Fruit fly (Drosophila melanogaster) whole organism, embryonic: ENCODE measurements around the gene Scgalpha.
A peak's percentile ranks its signal among the peaks of the same experiment; 100 is the strongest.

Experiments used
- Ada2b ChIP-seq: fragments of 200-800 bp; sonication (Bioruptor generic); IDR thresholded peaks from 2 replicates; pipeline ENCODE4 v1.3.6; 2022; ENCODE audit warnings: missing biosample characterization, missing genetic modification characterization
- BEAF-32 ChIP-seq: fragments of 200-800 bp; sonication (Bioruptor generic); optimal IDR thresholded peaks from 3 replicates; lab custom pipeline; 2017; ENCODE audit warnings: missing biosample characterization, missing genetic modification characterization, mild to moderate bottlenecking, moderate library complexity, missing genetic modification reagents
- CG10321 ChIP-seq: fragments of 200-800 bp; sonication (Bioruptor generic); IDR thresholded peaks from 2 replicates; pipeline ENCODE4 v1.3.6; 2022; ENCODE audit warnings: missing biosample characterization, missing genetic modification characterization
- CG10462 ChIP-seq: fragments of 200-800 bp; sonication (Bioruptor generic); optimal IDR thresholded peaks from 2 replicates; lab custom pipeline; 2016; ENCODE audit warnings: missing biosample characterization, missing genetic modification characterization
- CG11456 ChIP-seq: fragments of 200-800 bp; sonication (Bioruptor generic); IDR thresholded peaks from 3 replicates; pipeline ENCODE4 v1.3.6; 2022; ENCODE audit warnings: missing biosample characterization, missing genetic modification characterization
- CG11695 ChIP-seq: fragments of 200-800 bp; sonication (Bioruptor generic); IDR thresholded peaks from 3 replicates; pipeline ENCODE4 v1.3.6; 2022; ENCODE audit warnings: missing biosample characterization, missing genetic modification characterization
- CG12236 ChIP-seq: fragments of 200-800 bp; sonication (Bioruptor generic); optimal IDR thresholded peaks from 2 replicates; lab custom pipeline; 2016; ENCODE audit warnings: missing biosample characterization, missing genetic modification characterization
- CG1233 ChIP-seq: fragments of 200-800 bp; sonication (Bioruptor generic); optimal IDR thresholded peaks from 4 replicates; lab custom pipeline; 2018; ENCODE audit warnings: missing biosample characterization, mild to moderate bottlenecking, missing genetic modification characterization
- CG12769 ChIP-seq: fragments of 200-800 bp; sonication (Bioruptor generic); optimal IDR thresholded peaks from 2 replicates; lab custom pipeline; 2019; ENCODE audit warnings: missing biosample characterization, mild to moderate bottlenecking, missing genetic modification characterization, moderate library complexity
- CG13624 ChIP-seq: fragments of 200-800 bp; sonication (Bioruptor generic); optimal IDR thresholded peaks from 2 replicates; lab custom pipeline; 2016; ENCODE audit warnings: missing biosample characterization, missing genetic modification characterization
- CG15601 ChIP-seq: fragments of 200-800 bp; sonication (Bioruptor generic); optimal IDR thresholded peaks from 3 replicates; lab custom pipeline; 2019; ENCODE audit warnings: missing biosample characterization, mild to moderate bottlenecking, missing genetic modification characterization, moderate library complexity
- CG1792 ChIP-seq: fragments of 200-800 bp; sonication (Bioruptor generic); optimal IDR thresholded peaks from 2 replicates; lab custom pipeline; 2016; ENCODE audit warnings: missing biosample characterization, missing genetic modification characterization
- CG31365 ChIP-seq: fragments of 200-800 bp; sonication (Bioruptor generic); optimal IDR thresholded peaks from 2 replicates; lab custom pipeline; 2018; ENCODE audit warnings: missing biosample characterization, mild to moderate bottlenecking, missing genetic modification characterization
- CG32772 ChIP-seq: fragments of 200-800 bp; sonication (Bioruptor generic); IDR thresholded peaks from 2 replicates; pipeline ENCODE4 v1.3.6; 2022; ENCODE audit warnings: missing biosample characterization, missing genetic modification characterization
- CG3407 ChIP-seq: fragments of 200-800 bp; sonication (Bioruptor generic); optimal IDR thresholded peaks from 2 replicates; lab custom pipeline; 2018; ENCODE audit warnings: missing biosample characterization, mild to moderate bottlenecking, missing genetic modification characterization
- CG3838 ChIP-seq: fragments of 200-800 bp; sonication (Bioruptor generic); optimal IDR thresholded peaks from 3 replicates; lab custom pipeline; 2016; ENCODE audit warnings: missing biosample characterization, missing genetic modification characterization
- CG4360 ChIP-seq: fragments of 200-800 bp; sonication (Bioruptor generic); IDR thresholded peaks from 2 replicates; pipeline ENCODE4 v1.3.6; 2022; ENCODE audit warnings: missing biosample characterization, missing genetic modification characterization
- CG4404 ChIP-seq: fragments of 200-800 bp; sonication (Bioruptor generic); IDR thresholded peaks from 2 replicates; pipeline ENCODE4 v1.3.6; 2022; ENCODE audit warnings: missing biosample characterization, missing genetic modification characterization
- CG6254 ChIP-seq: fragments of 200-800 bp; sonication (Bioruptor generic); optimal IDR thresholded peaks from 3 replicates; lab custom pipeline; 2017; ENCODE audit warnings: mild to moderate bottlenecking, missing biosample characterization, missing genetic modification reagents, missing genetic modification characterization
- CG7372 ChIP-seq: fragments of 200-800 bp; sonication (Bioruptor generic); IDR thresholded peaks from 2 replicates; pipeline ENCODE4 v1.3.6; 2022; ENCODE audit warnings: missing biosample characterization, missing genetic modification characterization
- CG7839 ChIP-seq: fragments of 200-800 bp; sonication (Bioruptor generic); optimal IDR thresholded peaks from 3 replicates; lab custom pipeline; 2018; ENCODE audit warnings: missing biosample characterization, mild to moderate bottlenecking, missing genetic modification characterization, moderate library complexity
- CoRest ChIP-seq: fragments of 200-800 bp; sonication (Bioruptor generic); optimal IDR thresholded peaks from 3 replicates; lab custom pipeline; 2018; ENCODE audit warnings: missing biosample characterization, mild to moderate bottlenecking, missing genetic modification characterization, moderate library complexity
- Eip74EF ChIP-seq, 2 experiments: fragments of 200-800 bp in 1 of 2; fragments of >200 bp in 1 of 2; sonication (Bioruptor generic) in 1 of 2; optimal IDR thresholded peaks; 2 replicates each; lab custom pipeline; 2017 to 2019; ENCODE audit warnings: missing biosample characterization in 2 of 2, missing genetic modification characterization in 2 of 2, mild to moderate bottlenecking in 1 of 2, moderate library complexity in 1 of 2
- Gsc ChIP-seq: fragments of 200-800 bp; sonication (Bioruptor generic); IDR thresholded peaks from 2 replicates; pipeline ENCODE4 v1.3.6; 2022; ENCODE audit warnings: missing biosample characterization, missing genetic modification characterization
- H2.0 ChIP-seq: fragments of 200-800 bp; sonication (Bioruptor generic); IDR thresholded peaks from 2 replicates; pipeline ENCODE4 v1.3.6; 2022; ENCODE audit warnings: missing biosample characterization, missing genetic modification characterization
- HLH3B ChIP-seq: fragments of 200-800 bp; sonication (Bioruptor generic); IDR thresholded peaks from 2 replicates; pipeline ENCODE4 v1.3.6; 2022; ENCODE audit warnings: missing biosample characterization, missing genetic modification characterization
- HLHmδ ChIP-seq: fragments of 200-800 bp; sonication (Bioruptor generic); optimal IDR thresholded peaks from 2 replicates; lab custom pipeline; 2018; ENCODE audit warnings: missing biosample characterization, mild to moderate bottlenecking, missing genetic modification characterization, moderate library complexity
- Lim3 ChIP-seq: fragments of 200-800 bp; sonication (Bioruptor generic); IDR thresholded peaks from 2 replicates; pipeline ENCODE4 v1.3.6; 2022; ENCODE audit warnings: missing biosample characterization, missing genetic modification characterization
- NfI ChIP-seq: fragments of 200-800 bp; sonication (Bioruptor generic); optimal IDR thresholded peaks from 3 replicates; lab custom pipeline; 2018; ENCODE audit warnings: missing biosample characterization, mild to moderate bottlenecking, missing genetic modification characterization, moderate library complexity
- Optix ChIP-seq: fragments of 200-800 bp; sonication (Bioruptor generic); IDR thresholded peaks from 3 replicates; pipeline ENCODE4 v1.3.6; 2022; ENCODE audit warnings: missing biosample characterization, missing genetic modification characterization
- Ravus ChIP-seq: fragments of 200-800 bp; sonication (Bioruptor generic); IDR thresholded peaks from 2 replicates; pipeline ENCODE4 v1.3.6; 2022; ENCODE audit warnings: missing biosample characterization, missing genetic modification characterization
- Sox100B ChIP-seq: fragments of 200-800 bp; sonication (Bioruptor generic); optimal IDR thresholded peaks from 3 replicates; lab custom pipeline; 2018; ENCODE audit warnings: missing biosample characterization, mild to moderate bottlenecking, missing genetic modification characterization
- Sox102F ChIP-seq: fragments of 200-800 bp; sonication (Bioruptor generic); optimal IDR thresholded peaks from 2 replicates; lab custom pipeline; 2018; ENCODE audit warnings: missing biosample characterization, mild to moderate bottlenecking, missing genetic modification characterization, moderate library complexity
- Ssrp ChIP-seq: fragments of 200-800 bp; sonication (Bioruptor generic); optimal IDR thresholded peaks from 2 replicates; lab custom pipeline; 2018; ENCODE audit warnings: missing biosample characterization, mild to moderate bottlenecking, missing genetic modification characterization, moderate library complexity
- az2 ChIP-seq: fragments of 200-800 bp; sonication (Bioruptor generic); optimal IDR thresholded peaks from 3 replicates; lab custom pipeline; 2016; ENCODE audit warnings: missing biosample characterization, missing genetic modification characterization
- bowl ChIP-seq: fragments of 200-800 bp; sonication (Bioruptor generic); IDR thresholded peaks from 2 replicates; pipeline ENCODE4 v1.3.6; 2022; ENCODE audit warnings: missing biosample characterization, missing genetic modification characterization
- cas ChIP-seq: fragments of 200-800 bp; sonication (Bioruptor generic); IDR thresholded peaks from 2 replicates; pipeline ENCODE4 v1.3.6; 2022; ENCODE audit warnings: missing biosample characterization, missing genetic modification characterization
- chm ChIP-seq: fragments of 200-800 bp; sonication (Bioruptor generic); IDR thresholded peaks from 2 replicates; pipeline ENCODE4 v1.3.6; 2022; ENCODE audit warnings: missing biosample characterization, missing genetic modification characterization
- danr ChIP-seq: fragments of 200-800 bp; sonication (Bioruptor generic); IDR thresholded peaks from 2 replicates; pipeline ENCODE4 v1.3.6; 2022; ENCODE audit warnings: missing biosample characterization, missing genetic modification characterization
- emc ChIP-seq: fragments of 200-800 bp; sonication (Bioruptor generic); optimal IDR thresholded peaks from 2 replicates; lab custom pipeline; 2016; ENCODE audit warnings: missing biosample characterization, missing genetic modification characterization
- eyg ChIP-seq: fragments of 200-800 bp; sonication (Bioruptor generic); optimal IDR thresholded peaks from 3 replicates; lab custom pipeline; 2016; ENCODE audit warnings: missing biosample characterization, missing genetic modification characterization
- h ChIP-seq: fragments of >200 bp; optimal IDR thresholded peaks from 2 replicates; lab custom pipeline; 2017
- hth ChIP-seq: fragments of >200 bp; optimal IDR thresholded peaks from 2 replicates; lab custom pipeline; 2017; ENCODE audit warnings: inconsistent platforms
- mirr ChIP-seq: fragments of 200-800 bp; sonication (Bioruptor generic); optimal IDR thresholded peaks from 3 replicates; lab custom pipeline; 2018; ENCODE audit warnings: missing biosample characterization, mild to moderate bottlenecking, missing genetic modification characterization
- nerfin-1 ChIP-seq: fragments of 200-800 bp; sonication (Bioruptor generic); optimal IDR thresholded peaks from 3 replicates; lab custom pipeline; 2019; ENCODE audit warnings: missing biosample characterization, mild to moderate bottlenecking, missing genetic modification characterization, moderate library complexity
- pnt ChIP-seq: fragments of 200-800 bp; sonication (Bioruptor generic); optimal IDR thresholded peaks from 3 replicates; lab custom pipeline; 2016; ENCODE audit warnings: missing biosample characterization, missing genetic modification characterization
- sc ChIP-seq, 3 experiments: fragments of >200 bp in 2 of 3; fragments of 200-800 bp in 1 of 3; sonication (Bioruptor generic) in 1 of 3; optimal IDR thresholded peaks; 2 replicates in 2 of 3; 3 replicates in 1 of 3; lab custom pipeline; 2017; ENCODE audit warnings: mild to moderate bottlenecking in 1 of 3, missing biosample characterization in 1 of 3, missing genetic modification characterization in 1 of 3, missing genetic modification reagents in 1 of 3
- seq ChIP-seq: fragments of 200-800 bp; sonication (Bioruptor generic); IDR thresholded peaks from 2 replicates; pipeline ENCODE4 v1.3.6; 2022; ENCODE audit warnings: missing biosample characterization, missing genetic modification characterization
- sob ChIP-seq: fragments of 200-800 bp; sonication (Bioruptor generic); IDR thresholded peaks from 2 replicates; pipeline ENCODE4 v1.3.6; 2022; ENCODE audit warnings: missing biosample characterization, missing genetic modification characterization
- stwl ChIP-seq: fragments of 200-800 bp; sonication (Bioruptor generic); optimal IDR thresholded peaks from 3 replicates; lab custom pipeline; 2018; ENCODE audit warnings: missing biosample characterization, mild to moderate bottlenecking, missing genetic modification characterization, moderate library complexity
- unpg ChIP-seq: fragments of 200-800 bp; sonication (Bioruptor generic); optimal IDR thresholded peaks from 3 replicates; lab custom pipeline; 2018; ENCODE audit warnings: missing biosample characterization, mild to moderate bottlenecking, missing genetic modification characterization, moderate library complexity
- vvl ChIP-seq: fragments of 200-800 bp; sonication (Bioruptor generic); IDR thresholded peaks from 2 replicates; pipeline ENCODE4 v1.3.6; 2022; ENCODE audit warnings: missing biosample characterization, missing genetic modification characterization

Scgalpha gene

dm6 chr2L:8266145-8266544 is 37.1 kb upstream of the Scgalpha start (continued):
- TF ChIP-seq unpg (GFP tag; lab: Kevin White, UChicago) = peak; percentile 62
- TF ChIP-seq CG12769 (tag; lab: Kevin White, UChicago) = no peak
- TF ChIP-seq CG4360 (GFP tag; lab: Robert Waterston, UW) = no peak
- peak; percentile 59 for TF ChIP-seq Sox102F
- TF ChIP-seq CG7372 (GFP tag; lab: Robert Waterston, UW) = peak; percentile 32; the same call in 1 of the 2 replicates
- TF ChIP-seq NfI = no peak
- peak; percentile 66 for TF ChIP-seq vvl (GFP tag; lab: Robert Waterston, UW)
- no peak for TF ChIP-seq Ravus
- TF ChIP-seq eyg (GFP tag; lab: Kevin White, UChicago) = no peak
- TF ChIP-seq pnt (GFP tag; lab: Kevin White, UChicago) = no peak
- TF ChIP-seq cas (GFP tag; lab: Robert Waterston, UW) = no peak
- TF ChIP-seq hth (lab: Kevin White, UChicago) = no peak
- TF ChIP-seq CoRest = peak; percentile 72
- peak; percentile 76 for TF ChIP-seq CG7839 (tag; lab: Kevin White, UChicago)
- peak; percentile 35 for TF ChIP-seq CG15601 (tag; lab: Kevin White, UChicago)
- no peak for TF ChIP-seq Gsc (GFP tag; lab: Robert Waterston, UW)
- no peak for TF ChIP-seq CG11456 (GFP tag; lab: Robert Waterston, UW)
- no peak for TF ChIP-seq CG3838 (GFP tag; lab: Kevin White, UChicago)
- TF ChIP-seq BEAF-32 (GFP tag; lab: Kevin White, UChicago) = no peak
- peak; percentile 11 for TF ChIP-seq az2 (GFP tag; lab: Kevin White, UChicago)
- peak; percentile 55 for TF ChIP-seq CG1233 (GFP tag; lab: Kevin White, UChicago)
- TF ChIP-seq bowl (GFP tag; lab: Robert Waterston, UW) = no peak
- TF ChIP-seq CG31365 (tag; lab: Kevin White, UChicago) = no peak
- TF ChIP-seq CG4404 (GFP tag; lab: Robert Waterston, UW) = no peak
- TF ChIP-seq sc (optimal IDR thresholded peaks at IDR 0.05; lab: Kevin White, UChicago) = no peak
- TF ChIP-seq sc (GFP tag; optimal IDR thresholded peaks at IDR 0.05; lab: Kevin White, UChicago) = no peak
- TF ChIP-seq CG32772 (GFP tag; lab: Robert Waterston, UW) = no peak
- TF ChIP-seq Lim3 (GFP tag; lab: Robert Waterston, UW) = peak; percentile 54; the same call in 1 of the 2 replicates
- TF ChIP-seq CG10462 (GFP tag; lab: Kevin White, UChicago) = no peak
- TF ChIP-seq CG1792 (GFP tag; lab: Kevin White, UChicago) = no peak
- TF ChIP-seq CG6254 (GFP tag; lab: Kevin White, UChicago) = peak; percentile 24
- TF ChIP-seq HLH3B = peak; percentile 54
- peak; percentile 77; the same call in 2 of the 3 replicates for TF ChIP-seq CG11695
- peak; percentile 47; the same call in 1 of the 2 replicates for TF ChIP-seq Ada2b (GFP tag; lab: Robert Waterston, UW)
- TF ChIP-seq emc (GFP tag; lab: Kevin White, UChicago) = no peak
- no peak for TF ChIP-seq h (lab: Kevin White, UChicago)
- peak; percentile 72 for TF ChIP-seq Ssrp (tag; lab: Kevin White, UChicago)
- no peak for TF ChIP-seq CG13624 (GFP tag; lab: Kevin White, UChicago)
- peak; percentile 31 for TF ChIP-seq CG3407 (GFP tag; lab: Kevin White, UChicago)
- TF ChIP-seq Sox100B (GFP tag; lab: Kevin White, UChicago) = peak; percentile 77
- TF ChIP-seq H2.0 (GFP tag; lab: Robert Waterston, UW) = no peak
- peak in 1 of 2 experiments; percentile 74 for TF ChIP-seq Eip74EF (GFP tag; optimal IDR thresholded peaks at IDR 0.05; lab: Kevin White, UChicago)
- TF ChIP-seq sob (GFP tag; lab: Robert Waterston, UW) = 0 out of 2 replicates have a peak, but pooled peaks have one; percentile 26
- TF ChIP-seq CG10321 (GFP tag; lab: Robert Waterston, UW) = no peak
- no peak for TF ChIP-seq stwl (tag; lab: Kevin White, UChicago)
- TF ChIP-seq HLHmδ (GFP tag; lab: Kevin White, UChicago) = no peak
- no peak for TF ChIP-seq danr (GFP tag; lab: Robert Waterston, UW)
- TF ChIP-seq mirr (GFP tag; lab: Kevin White, UChicago) = no peak
- no peak for TF ChIP-seq Optix (GFP tag; lab: Robert Waterston, UW)
- TF ChIP-seq chm = no peak
- no peak for TF ChIP-seq CG12236 (GFP tag; lab: Kevin White, UChicago)
- TF ChIP-seq nerfin-1 (tag; lab: Kevin White, UChicago) = peak; percentile 66
- peak; percentile 66 for TF ChIP-seq seq
